Fruit fly (Drosophila melanogaster) Kc167 (cell line): ENCODE measurements around the gene CG13784.

Source experiments
- Myc ChIP-seq: fragments of >200 bp; optimal IDR thresholded peaks from 2 replicates; lab custom pipeline; 2017; ENCODE audit warnings: missing external identifiers
- insv ChIP-seq: fragments of >200 bp; optimal IDR thresholded peaks from 3 replicates; lab custom pipeline; 2018; ENCODE audit warnings: missing external identifiers
- ttk ChIP-seq: sonication (Bioruptor generic); optimal IDR thresholded peaks from 2 replicates; lab custom pipeline; 2017; ENCODE audit warnings: missing external identifiers

DNA sequence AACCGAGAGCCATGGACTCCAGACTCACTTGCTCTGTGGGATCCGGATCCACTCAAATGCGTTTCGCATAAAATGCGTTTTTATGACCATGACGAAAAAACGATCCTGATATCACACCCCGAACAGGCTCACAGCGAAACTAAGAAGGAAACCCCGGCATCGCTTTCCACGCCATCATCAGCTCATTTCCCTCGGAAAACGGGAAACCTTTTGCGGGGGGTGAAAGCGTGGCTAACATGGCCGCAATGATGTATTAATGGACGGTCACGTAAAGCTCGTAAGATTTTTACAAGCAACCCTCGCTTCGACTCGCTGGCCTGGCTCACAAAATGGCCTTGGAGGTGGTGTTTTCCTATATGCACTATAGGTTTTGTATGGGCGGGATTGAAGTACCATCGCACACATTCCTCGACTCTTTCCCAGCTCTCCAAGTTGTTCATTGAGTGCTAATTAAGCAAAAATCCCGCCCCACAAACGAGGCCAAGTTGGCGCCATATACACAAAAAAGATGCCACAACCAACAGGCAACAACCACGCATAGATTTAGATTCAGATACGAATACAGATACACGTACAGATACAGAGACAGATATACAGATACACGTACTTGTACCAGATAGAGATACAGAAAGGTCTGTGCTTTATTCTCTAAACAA, 45.2 kb upstream of the CG13784 start:
- no peak for TF ChIP-seq insv (lab: Kevin White, UChicago)
- TF ChIP-seq Myc (lab: Kevin White, UChicago): no peak
- TF ChIP-seq ttk (lab: Kevin White, UChicago): no peak
